Fruit fly (Drosophila melanogaster): ENCODE results near the gene Hsc70-1.

The Hsc70-1 gene

DNA sequence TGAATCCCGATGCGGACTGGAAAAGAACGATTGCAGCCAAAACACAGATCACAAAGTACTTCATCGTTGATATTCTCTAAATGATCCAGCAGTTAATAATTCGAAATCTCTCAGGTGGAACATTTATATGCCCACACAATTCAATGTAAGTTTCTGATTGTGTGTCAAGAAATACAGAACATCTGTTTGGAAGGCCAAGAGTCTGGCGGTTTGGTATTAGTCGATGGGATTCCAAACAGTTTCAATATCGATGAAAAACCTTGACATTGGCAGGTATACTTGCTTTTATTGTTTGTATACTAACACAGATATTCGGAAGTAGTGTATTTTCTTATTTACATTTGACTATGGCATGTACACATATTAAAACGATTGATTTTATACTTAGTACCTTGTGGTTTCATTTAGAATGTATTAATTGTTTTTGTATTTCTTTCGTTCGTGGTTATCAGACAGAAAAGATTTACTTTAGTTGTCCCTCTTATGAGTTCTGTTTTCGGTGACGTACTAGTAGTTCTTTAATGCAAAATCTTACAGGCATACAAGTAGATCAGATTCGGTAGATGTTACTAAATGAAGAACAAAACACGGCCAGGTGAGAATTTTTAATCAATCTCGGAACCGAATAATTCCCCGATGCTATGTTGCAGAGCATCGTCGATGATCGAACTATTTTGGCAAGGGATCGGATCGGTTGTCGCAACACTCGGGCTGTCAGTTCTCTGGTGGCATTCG is at the start of gene Hsc70-1, which contains the start of gene CG13738:
Hsc70-1 (plus strand) TSS at position 685 of the 735 bp plus-strand sequence.
CG13738 (minus strand) TSS at position 101 of the 735 bp plus-strand sequence.
- TF ChIP-seq noc (tag; optimal IDR thresholded peaks at IDR 0.05), result no peak

DNA sequence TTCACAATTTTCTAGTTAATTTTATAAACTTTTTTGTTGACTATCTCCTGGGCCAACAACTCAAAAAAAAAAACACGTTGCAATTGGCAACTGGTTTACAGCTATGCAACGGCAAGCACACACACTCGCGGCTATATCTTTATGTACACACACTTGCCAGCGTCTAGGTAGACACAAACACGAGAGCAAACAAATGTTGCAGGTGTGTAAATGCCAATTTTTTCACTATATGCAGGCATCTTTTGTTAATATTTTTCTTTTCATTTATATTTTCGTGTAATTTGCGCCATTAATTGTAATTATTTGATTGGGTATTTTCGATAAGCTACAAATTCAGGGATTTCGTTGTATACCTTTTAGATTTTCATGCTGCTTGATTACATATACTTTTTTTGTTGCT is 49.2 kb upstream of the Hsc70-1 start:
- no peak for TF ChIP-seq noc (tag; optimal IDR thresholded peaks at IDR 0.05)

DNA sequence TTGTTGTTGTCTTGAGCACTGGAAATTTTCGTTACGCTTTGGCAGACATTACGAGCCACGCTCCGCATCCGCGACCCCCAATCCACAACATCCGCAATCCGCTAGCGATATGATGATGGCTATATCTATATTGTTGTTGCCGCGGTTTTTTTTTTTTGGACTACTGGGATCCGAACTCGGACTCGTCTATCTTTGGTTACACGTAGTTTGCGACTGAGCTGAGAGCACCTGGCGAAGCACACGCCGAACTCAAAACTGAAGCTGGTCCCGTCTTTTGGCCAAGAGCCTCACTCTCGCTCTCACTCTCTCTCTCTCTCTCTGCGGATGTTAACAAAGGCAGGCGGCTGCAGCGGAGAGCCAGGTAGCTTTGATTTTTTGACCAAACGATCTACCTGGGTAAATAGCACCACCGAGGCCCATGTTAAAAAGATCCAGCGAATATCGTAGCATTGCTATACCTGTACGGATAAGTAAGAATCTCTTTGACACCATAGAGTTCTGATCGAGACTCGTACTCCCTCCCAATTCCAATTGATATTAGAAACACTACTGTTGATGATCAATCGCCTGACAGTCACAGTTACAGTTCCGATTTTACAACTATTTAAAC is 48.6 kb upstream of the Hsc70-1 start, which contains the start of gene Rgl:
Rgl (minus strand) TSS at position 219 of the 610 bp plus-strand sequence.
- TF ChIP-seq noc (tag; optimal IDR thresholded peaks at IDR 0.05), result no peak

DNA sequence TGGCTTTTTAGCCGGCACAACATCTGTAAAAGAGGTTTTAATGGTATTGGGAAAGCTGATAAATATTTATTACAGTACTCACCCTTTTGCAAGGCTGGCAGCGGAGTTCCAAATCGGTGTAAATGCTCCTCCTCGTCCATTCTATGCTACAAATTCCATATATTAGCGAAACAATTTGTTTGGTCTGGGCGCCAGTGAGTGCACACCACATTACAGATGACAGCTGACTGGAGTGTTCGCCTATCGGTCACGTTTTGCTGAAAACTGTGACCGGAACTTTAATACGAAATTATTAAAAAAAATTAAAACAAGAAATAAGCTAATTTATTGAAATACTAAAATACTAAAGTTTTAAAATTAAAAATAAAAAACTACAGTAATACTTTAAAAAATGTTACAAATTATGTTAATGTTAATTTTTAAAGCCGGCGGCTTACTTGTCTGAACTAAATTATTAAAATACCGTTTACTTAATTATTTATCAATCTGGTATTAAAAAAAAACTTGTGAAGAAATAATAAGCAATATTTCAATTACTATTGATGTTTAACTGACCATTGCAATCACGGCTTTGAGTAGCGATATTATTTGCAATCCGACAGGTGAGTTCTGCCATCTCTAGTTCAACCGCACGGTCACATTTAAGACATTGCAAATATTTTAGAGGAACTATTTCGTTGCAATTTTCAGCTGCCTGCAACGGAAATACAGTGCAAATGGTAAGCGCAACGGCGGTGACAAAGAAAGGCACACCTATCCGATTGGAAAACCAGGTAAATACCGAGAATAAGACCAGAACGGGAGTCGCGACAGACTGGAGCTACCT is 44.9 kb upstream of the Hsc70-1 start, which contains the start of the genes CG8833 and DCTN1-p150:
CG8833 (minus strand) TSS at position 232 of the 826 bp plus-strand sequence.
DCTN1-p150 (plus strand) TSS at position 619 of the 826 bp plus-strand sequence.
- no peak for TF ChIP-seq noc (tag; optimal IDR thresholded peaks at IDR 0.05)

DNA sequence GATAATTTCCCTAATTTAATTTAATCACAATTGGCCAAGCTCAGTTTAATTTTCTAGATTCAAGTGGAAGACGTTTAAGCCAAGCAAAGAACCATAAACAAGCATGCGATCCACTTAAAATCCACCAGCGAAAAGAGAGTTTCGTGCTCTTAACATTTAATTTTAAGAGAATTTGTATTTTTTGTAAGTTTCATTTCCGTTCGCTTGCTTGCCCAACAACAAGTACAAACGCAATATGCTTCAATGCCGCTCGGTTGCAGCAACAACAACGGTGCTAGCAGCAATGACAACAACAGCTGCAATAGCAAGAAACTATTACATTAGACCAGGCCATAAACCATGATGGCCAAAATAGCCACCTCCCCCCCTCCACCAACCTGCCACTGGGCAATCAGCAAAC is 39.0 kb upstream of the Hsc70-1 start:
- no peak for TF ChIP-seq noc (tag; optimal IDR thresholded peaks at IDR 0.05)

DNA sequence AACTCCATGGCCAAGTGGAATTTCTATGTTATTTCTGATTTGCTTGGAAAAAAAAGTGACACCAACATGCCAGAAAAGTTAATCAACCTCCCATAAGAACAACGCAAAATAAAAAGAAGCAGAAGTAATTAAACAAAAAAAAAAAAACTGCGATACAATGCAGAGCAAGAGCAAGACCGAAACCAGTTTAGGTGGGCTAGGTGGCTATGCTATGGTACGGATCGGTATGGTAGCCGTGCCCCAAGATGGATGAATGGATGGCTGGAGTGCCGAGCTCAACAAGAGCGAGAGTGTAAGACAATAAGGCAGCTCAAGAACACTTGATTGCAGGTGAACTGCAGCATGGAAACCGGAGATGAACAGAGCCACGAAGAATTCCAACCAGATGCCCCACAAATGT is 37.1 kb upstream of the Hsc70-1 start:
- TF ChIP-seq noc (tag; optimal IDR thresholded peaks at IDR 0.05), result no peak

DNA sequence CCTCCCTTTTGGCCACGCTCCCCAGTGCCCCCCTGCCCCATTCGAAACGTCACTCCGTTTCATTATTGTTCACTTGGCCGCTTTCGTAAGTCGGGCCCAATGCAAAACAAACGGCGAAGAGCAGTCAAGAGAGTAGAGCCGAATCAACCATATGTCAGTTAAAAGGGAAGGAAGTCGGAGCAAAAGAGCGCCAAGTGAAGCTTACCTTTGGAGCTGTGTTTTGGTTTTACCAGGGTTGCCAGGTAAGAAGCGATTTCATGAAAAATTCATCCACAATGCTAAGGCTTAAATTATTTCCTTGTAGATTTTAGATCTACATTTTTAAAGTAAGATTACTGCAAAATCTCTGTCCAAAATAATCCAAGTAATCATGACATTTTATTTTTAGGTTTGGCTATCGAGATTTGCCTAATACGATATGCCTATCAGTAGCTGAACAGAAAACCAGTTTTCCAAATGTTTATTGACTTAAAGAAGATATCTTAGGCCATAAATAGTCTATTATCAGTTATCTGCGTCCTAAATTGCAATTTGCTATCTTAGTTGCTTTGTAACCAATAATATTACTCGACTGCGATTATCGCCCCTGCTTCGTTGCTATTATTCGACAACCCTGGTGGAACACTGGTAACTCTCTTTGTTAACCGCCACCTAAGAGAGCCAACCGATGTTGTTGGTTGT is 35.3 kb upstream of the Hsc70-1 start:
- TF ChIP-seq noc (tag; optimal IDR thresholded peaks at IDR 0.05), result peak; percentile 92

DNA sequence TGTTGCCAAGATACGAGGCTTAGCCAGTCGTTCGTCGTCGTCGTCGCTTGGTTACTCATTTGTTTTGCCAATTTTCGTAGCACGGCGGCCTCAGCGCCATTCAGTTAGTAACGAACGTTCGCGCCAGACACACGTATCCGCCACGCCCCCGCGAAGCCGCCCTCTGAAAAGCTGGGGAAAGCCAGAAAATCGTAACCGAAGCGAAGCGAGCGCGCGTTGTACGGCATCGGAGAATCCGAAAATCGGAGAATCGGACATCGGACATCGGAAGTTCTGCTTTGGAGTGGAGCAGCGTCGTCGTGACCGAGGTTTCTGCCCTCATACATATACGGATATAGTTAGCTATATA is 34.7 kb upstream of the Hsc70-1 start, which contains the start of gene CG32137:
CG32137 (plus strand) TSS at position 100 of the 349 bp plus-strand sequence.
- TF ChIP-seq noc (tag; optimal IDR thresholded peaks at IDR 0.05), result no peak

DNA sequence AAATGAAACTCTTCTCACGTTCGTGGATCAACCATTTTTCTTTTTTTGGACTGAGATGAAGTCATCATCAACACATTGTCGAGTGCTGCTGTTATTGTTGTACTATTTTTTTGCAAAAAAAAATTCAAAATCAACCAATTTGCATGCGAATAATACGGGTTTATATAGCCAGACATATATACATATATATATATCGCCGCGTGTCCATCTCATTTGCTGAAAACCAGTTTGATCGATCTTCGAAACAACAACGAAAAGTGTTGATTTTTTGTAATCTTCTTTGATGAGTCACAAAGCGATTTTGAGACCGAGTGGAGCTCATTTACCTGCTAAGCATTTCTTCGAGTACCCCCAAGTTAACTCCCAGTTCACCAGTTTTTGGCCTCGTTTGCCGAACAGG is 27.9 kb upstream of the Hsc70-1 start:
- no peak for TF ChIP-seq noc (tag; optimal IDR thresholded peaks at IDR 0.05)

DNA sequence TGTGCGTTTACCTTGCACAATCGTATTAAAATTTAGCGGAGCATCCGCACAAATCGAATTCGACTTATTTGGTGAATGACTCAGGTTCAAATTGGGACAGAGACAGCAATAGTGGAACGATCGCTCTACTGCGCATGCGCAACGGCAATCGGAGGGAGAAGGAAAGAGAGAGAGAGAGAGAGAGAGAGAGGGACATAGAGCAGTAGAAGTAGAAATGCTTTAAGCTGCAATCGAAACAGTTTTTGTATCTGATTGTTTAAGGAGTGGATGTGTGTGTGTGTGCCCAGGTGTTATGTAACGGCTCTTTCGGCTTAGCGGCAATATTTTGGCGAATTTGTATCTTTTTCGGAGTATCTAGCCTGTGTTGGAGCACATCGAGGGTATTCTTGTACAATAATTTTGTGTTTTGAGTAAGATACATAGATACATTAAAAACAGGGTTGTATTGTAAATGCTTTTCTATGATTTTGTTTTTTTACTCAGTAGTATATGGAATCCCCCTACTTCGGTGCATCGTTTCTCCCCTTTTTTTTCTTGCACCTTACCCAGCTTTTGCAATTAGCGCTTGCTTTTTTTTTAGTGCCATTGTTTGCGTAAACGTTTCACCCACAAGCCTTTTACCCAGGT is 24.3 kb upstream of the Hsc70-1 start:
- TF ChIP-seq noc (tag; optimal IDR thresholded peaks at IDR 0.05), result no peak

DNA sequence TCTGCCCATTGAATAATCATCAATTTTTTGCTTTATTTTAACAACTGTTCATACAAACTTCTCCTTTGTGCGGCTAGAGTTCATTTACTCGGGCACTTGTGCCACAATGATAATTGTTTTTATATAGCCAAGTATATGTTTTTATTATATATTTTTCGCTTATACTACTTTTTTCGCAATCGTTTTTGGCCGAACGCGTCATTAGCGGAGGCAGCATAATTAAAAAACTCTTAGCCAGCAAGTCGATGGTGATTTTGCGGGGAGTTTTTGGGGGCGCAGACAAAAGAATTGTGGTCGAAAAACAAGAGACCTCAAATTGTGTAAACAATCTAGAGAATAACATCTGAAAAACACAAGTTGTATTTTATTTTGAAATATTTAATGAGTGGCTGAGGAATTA is 22.3 kb upstream of the Hsc70-1 start:
- no peak for TF ChIP-seq noc (tag; optimal IDR thresholded peaks at IDR 0.05)

DNA sequence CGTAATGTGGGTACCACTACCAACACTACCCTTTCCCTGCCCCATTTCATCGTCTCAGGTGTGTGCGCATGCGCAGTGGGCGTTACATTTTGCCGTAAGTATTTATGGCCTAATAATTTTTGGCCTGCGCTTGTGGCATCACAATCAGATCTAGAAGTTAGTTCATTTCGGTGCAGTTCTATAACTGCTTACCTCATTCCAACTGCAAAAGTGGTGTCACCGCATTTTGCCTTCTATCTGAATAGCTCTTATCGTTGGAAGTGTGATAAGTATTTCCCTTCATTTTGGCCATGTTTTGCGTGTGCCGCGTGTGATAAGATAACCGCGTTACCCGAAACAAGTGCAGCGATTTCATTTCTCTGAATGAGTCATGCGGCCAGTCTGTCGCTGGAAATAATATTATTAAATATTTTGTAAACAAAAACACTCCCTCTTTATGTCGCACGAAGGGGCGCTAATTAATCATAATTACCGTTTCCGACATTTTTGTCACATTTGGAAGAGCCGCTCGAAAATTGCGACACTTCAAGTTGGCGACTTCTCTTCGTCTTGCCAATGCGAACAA is 21.3 kb upstream of the Hsc70-1 start:
- TF ChIP-seq noc (tag; optimal IDR thresholded peaks at IDR 0.05), result no peak

DNA sequence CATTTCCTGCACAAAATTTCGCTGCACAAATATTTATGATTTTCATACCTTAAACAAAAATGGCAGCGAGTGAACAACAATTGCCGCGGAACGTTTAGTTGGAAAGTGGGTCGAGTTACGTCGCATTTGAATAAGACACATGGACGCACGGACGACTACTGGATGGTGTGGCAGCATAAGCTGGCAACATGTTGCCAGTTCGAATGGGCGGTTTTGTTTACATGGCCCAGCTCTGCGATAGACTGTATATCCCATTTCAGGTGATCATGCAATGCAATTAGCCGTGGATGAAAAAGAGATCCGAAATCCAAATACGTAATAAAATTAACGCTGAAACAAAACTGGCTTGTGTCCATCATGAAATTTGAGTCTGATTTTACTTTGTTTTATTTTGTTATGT is 17.2 kb upstream of the Hsc70-1 start:
- TF ChIP-seq noc (tag; optimal IDR thresholded peaks at IDR 0.05), result no peak

DNA sequence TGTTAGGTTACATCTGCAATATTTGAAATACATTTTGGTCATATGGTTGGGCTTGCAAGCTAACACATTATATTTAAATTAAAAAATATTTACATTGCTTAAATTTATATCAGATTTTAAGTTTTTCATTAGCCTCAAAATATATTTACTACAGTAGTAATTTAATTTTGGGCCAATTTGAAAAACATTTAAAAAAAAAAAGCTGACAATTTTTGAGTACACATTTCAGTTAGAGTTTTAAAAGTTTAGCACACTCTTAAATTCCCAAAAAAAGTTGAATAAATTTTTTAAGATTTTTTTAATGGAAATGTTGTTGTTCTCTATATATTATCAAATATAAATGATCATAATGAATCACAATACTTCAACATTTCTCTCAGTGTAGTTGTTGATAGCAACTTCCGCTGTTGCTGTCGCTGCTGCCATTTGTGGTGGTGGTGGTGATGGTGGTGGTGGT is 16.6 kb upstream of the Hsc70-1 start:
- peak; percentile 54 for TF ChIP-seq noc (tag; optimal IDR thresholded peaks at IDR 0.05)

DNA sequence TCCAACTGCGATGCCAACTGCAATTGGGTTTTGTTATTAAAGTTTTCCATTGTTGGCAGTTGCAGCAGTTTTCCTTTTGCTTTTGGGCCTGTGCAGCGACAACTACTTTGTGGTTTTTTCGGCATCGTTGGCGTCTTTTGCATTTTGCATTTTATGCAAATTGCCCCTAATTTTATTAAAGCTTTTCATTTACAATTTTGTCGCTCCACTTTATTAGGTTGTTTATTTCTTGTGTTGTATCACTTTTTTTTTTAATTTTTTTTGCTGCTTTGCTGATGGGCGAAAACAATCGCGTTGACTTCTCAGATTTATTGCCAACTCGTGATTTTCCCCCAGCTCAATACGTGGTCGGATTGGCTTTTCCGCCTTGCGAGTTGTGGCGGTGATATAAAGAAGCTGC is 16.1 kb upstream of the Hsc70-1 start:
- TF ChIP-seq noc (tag; optimal IDR thresholded peaks at IDR 0.05), result no peak
